Fruit fly (Drosophila melanogaster) whole organism: ENCODE results near the gene Etfb.

Experiments
- CG8478 ChIP-seq: fragments of >200 bp; optimal IDR thresholded peaks from 2 replicates; lab custom pipeline; 2018; ENCODE audit warnings: inconsistent platforms
- Dll ChIP-seq: fragments of >200 bp; optimal IDR thresholded peaks from 2 replicates; lab custom pipeline; 2017
- EcR ChIP-seq, 2 experiments: fragments of >200 bp; optimal IDR thresholded peaks; 2 replicates each; lab custom pipeline; 2017; ENCODE audit warnings: missing biosample characterization in 2 of 2, missing genetic modification characterization in 2 of 2, missing genetic modification reagents in 2 of 2
- psq ChIP-seq: fragments of >200 bp; optimal IDR thresholded peaks from 2 replicates; lab custom pipeline; 2017

dm6 chr3R:29834759-29835709 lies 32.3 kb upstream of the Etfb start, which contains the start of gene Atg16:
- TF ChIP-seq EcR (GFP tag; optimal IDR thresholded peaks at IDR 0.05; lab: Kevin White, UChicago) (no peak), psq (lab: Kevin White, UChicago) (no peak), CG8478 (no peak), Dll (no peak)
